Fruit fly (Drosophila melanogaster) whole organism, prepupa: Measurements from ENCODE around the gene CG33258.

Source experiments
- Blimp-1 ChIP-seq: fragments of 200-800 bp; sonication (Bioruptor generic); optimal IDR thresholded peaks from 3 replicates; lab custom pipeline; 2017; ENCODE audit warnings: missing biosample characterization, missing genetic modification characterization, mild to moderate bottlenecking, moderate library complexity, missing genetic modification reagents
- CG10631 ChIP-seq: fragments of 200-800 bp; sonication (Bioruptor generic); optimal IDR thresholded peaks from 2 replicates; lab custom pipeline; 2016; ENCODE audit warnings: missing biosample characterization, missing genetic modification characterization
- CG10669 ChIP-seq: fragments of 200-800 bp; sonication (Bioruptor generic); optimal IDR thresholded peaks from 3 replicates; lab custom pipeline; 2018; ENCODE audit warnings: missing biosample characterization, mild to moderate bottlenecking, missing genetic modification characterization, moderate library complexity
- CG11902 ChIP-seq: fragments of 200-800 bp; sonication (Bioruptor generic); optimal IDR thresholded peaks from 3 replicates; lab custom pipeline; 2016; ENCODE audit warnings: missing biosample characterization, missing genetic modification characterization
- CG16779 ChIP-seq: fragments of 200-800 bp; sonication (Bioruptor generic); optimal IDR thresholded peaks from 3 replicates; lab custom pipeline; 2017; ENCODE audit warnings: missing biosample characterization, mild to moderate bottlenecking, missing genetic modification characterization
- CG32006 ChIP-seq: fragments of 200-800 bp; sonication (Bioruptor generic); optimal IDR thresholded peaks from 3 replicates; lab custom pipeline; 2017; ENCODE audit warnings: missing biosample characterization, mild to moderate bottlenecking, missing genetic modification characterization
- CG34406 ChIP-seq: fragments of 200-800 bp; sonication (Bioruptor generic); optimal IDR thresholded peaks from 3 replicates; lab custom pipeline; 2016; ENCODE audit warnings: missing biosample characterization, missing genetic modification characterization
- CG3919 ChIP-seq: fragments of 200-800 bp; sonication (Bioruptor generic); optimal IDR thresholded peaks from 3 replicates; lab custom pipeline; 2016; ENCODE audit warnings: missing biosample characterization, missing genetic modification characterization
- CG4318 ChIP-seq: fragments of 200-800 bp; sonication (Bioruptor generic); optimal IDR thresholded peaks from 3 replicates; lab custom pipeline; 2017; ENCODE audit warnings: missing biosample characterization, mild to moderate bottlenecking, missing genetic modification characterization
- CG6163 ChIP-seq: fragments of 200-800 bp; sonication (Bioruptor generic); IDR thresholded peaks from 3 replicates; pipeline ENCODE4 v1.3.6; 2022; ENCODE audit warnings: missing biosample characterization, missing genetic modification characterization
- CG6276 ChIP-seq: fragments of 200-800 bp; sonication (Bioruptor generic); optimal IDR thresholded peaks from 2 replicates; lab custom pipeline; 2017; ENCODE audit warnings: missing biosample characterization, mild to moderate bottlenecking, missing genetic modification characterization
- CG6808 ChIP-seq: fragments of 200-800 bp; sonication (Bioruptor generic); optimal IDR thresholded peaks from 3 replicates; lab custom pipeline; 2017; ENCODE audit warnings: missing biosample characterization, missing genetic modification characterization, mild to moderate bottlenecking, moderate library complexity, missing genetic modification reagents
- CG8119 ChIP-seq: fragments of 200-800 bp; sonication (Bioruptor generic); IDR thresholded peaks from 3 replicates; pipeline ENCODE4 v1.3.6; 2022; ENCODE audit warnings: missing biosample characterization, missing genetic modification characterization
- CG8319 ChIP-seq: fragments of 200-800 bp; sonication (Bioruptor generic); optimal IDR thresholded peaks from 3 replicates; lab custom pipeline; 2016; ENCODE audit warnings: missing biosample characterization, missing genetic modification characterization
- CG9139 ChIP-seq: fragments of 200-800 bp; sonication (Bioruptor generic); optimal IDR thresholded peaks from 3 replicates; lab custom pipeline; 2017; ENCODE audit warnings: missing biosample characterization, mild to moderate bottlenecking, missing genetic modification characterization
- Eip78C ChIP-seq: fragments of 200-800 bp; sonication (Bioruptor generic); peaks from one replicate; lab custom pipeline; 2016; ENCODE audit warnings: missing biosample characterization, missing genetic modification characterization
- Eip93F ChIP-seq: fragments of 200-800 bp; sonication (Bioruptor generic); optimal IDR thresholded peaks from 2 replicates; lab custom pipeline; 2016; ENCODE audit warnings: missing biosample characterization, mild to moderate bottlenecking, missing genetic modification characterization
- Hr38 ChIP-seq: sonication (Bioruptor generic); optimal IDR thresholded peaks from 2 replicates; lab custom pipeline; 2016; ENCODE audit warnings: missing biosample characterization, missing genetic modification characterization
- Hr39 ChIP-seq: fragments of 200-800 bp; sonication (Bioruptor generic); optimal IDR thresholded peaks from 2 replicates; lab custom pipeline; 2016; ENCODE audit warnings: missing biosample characterization, missing genetic modification characterization
- Hr4 ChIP-seq: fragments of 200-800 bp; sonication (Bioruptor generic); optimal IDR thresholded peaks from 3 replicates; lab custom pipeline; 2016; ENCODE audit warnings: missing biosample characterization, missing genetic modification characterization
- Lpt ChIP-seq: fragments of 200-800 bp; sonication (Bioruptor generic); optimal IDR thresholded peaks from 3 replicates; lab custom pipeline; 2016; ENCODE audit warnings: missing biosample characterization, missing genetic modification characterization
- Met ChIP-seq: fragments of 200-800 bp; sonication (Bioruptor generic); optimal IDR thresholded peaks from 3 replicates; lab custom pipeline; 2016; ENCODE audit warnings: missing biosample characterization, missing genetic modification characterization
- OdsH ChIP-seq: fragments of 200-800 bp; sonication (Bioruptor generic); optimal IDR thresholded peaks from 3 replicates; lab custom pipeline; 2016; ENCODE audit warnings: missing biosample characterization, missing genetic modification characterization
- Smox ChIP-seq: fragments of 200-800 bp; sonication (Bioruptor generic); optimal IDR thresholded peaks from 3 replicates; lab custom pipeline; 2016; ENCODE audit warnings: missing biosample characterization, missing genetic modification characterization
- Sox102F ChIP-seq: fragments of 200-800 bp; sonication (Bioruptor generic); optimal IDR thresholded peaks from 2 replicates; lab custom pipeline; 2016; ENCODE audit warnings: missing biosample characterization, mild to moderate bottlenecking, missing genetic modification characterization
- Sox14 ChIP-seq: fragments of 200-800 bp; sonication (Bioruptor generic); optimal IDR thresholded peaks from 3 replicates; lab custom pipeline; 2016; ENCODE audit warnings: missing biosample characterization, missing genetic modification characterization
- Sox15 ChIP-seq: fragments of 200-800 bp; sonication (Bioruptor generic); optimal IDR thresholded peaks from 3 replicates; lab custom pipeline; 2016; ENCODE audit warnings: missing biosample characterization, missing genetic modification characterization
- achi ChIP-seq: fragments of 200-800 bp; sonication (Bioruptor generic); optimal IDR thresholded peaks from 3 replicates; lab custom pipeline; 2016; ENCODE audit warnings: missing biosample characterization, missing genetic modification characterization
- acj6 ChIP-seq: fragments of 200-800 bp; sonication (Bioruptor generic); optimal IDR thresholded peaks from 3 replicates; lab custom pipeline; 2016; ENCODE audit warnings: missing biosample characterization, missing genetic modification characterization
- cyc ChIP-seq: fragments of 200-800 bp; sonication (Bioruptor generic); optimal IDR thresholded peaks from 3 replicates; lab custom pipeline; 2016; ENCODE audit warnings: missing biosample characterization, missing genetic modification characterization
- dac ChIP-seq: fragments of 200-800 bp; sonication (Bioruptor generic); optimal IDR thresholded peaks from 2 replicates; lab custom pipeline; 2017; ENCODE audit warnings: missing biosample characterization, mild to moderate bottlenecking, missing genetic modification characterization
- dsx ChIP-seq: fragments of 200-800 bp; optimal IDR thresholded peaks from 3 replicates; lab custom pipeline; 2019; ENCODE audit warnings: missing biosample characterization, mild to moderate bottlenecking, missing genetic modification characterization, moderate library complexity; ENCODE audit not compliant: poor library complexity, severe bottlenecking
- eg ChIP-seq: fragments of 200-800 bp; sonication (Bioruptor generic); IDR thresholded peaks from 3 replicates; pipeline ENCODE4 v1.3.6; 2022; ENCODE audit warnings: missing biosample characterization, missing genetic modification characterization
- esn ChIP-seq: fragments of 200-800 bp; sonication (Bioruptor generic); optimal IDR thresholded peaks from 2 replicates; lab custom pipeline; 2016; ENCODE audit warnings: missing biosample characterization, mild to moderate bottlenecking, missing genetic modification characterization, moderate library complexity
- fd59A ChIP-seq: fragments of 200-800 bp; sonication (Bioruptor generic); optimal IDR thresholded peaks from 2 replicates; lab custom pipeline; 2017; ENCODE audit warnings: missing biosample characterization, mild to moderate bottlenecking, missing genetic modification characterization, missing genetic modification reagents
- fd85E ChIP-seq: fragments of 200-800 bp; sonication (Bioruptor generic); optimal IDR thresholded peaks from 3 replicates; lab custom pipeline; 2016; ENCODE audit warnings: missing biosample characterization, missing genetic modification characterization
- fkh ChIP-seq: fragments of 200-800 bp; sonication (Bioruptor generic); optimal IDR thresholded peaks from 3 replicates; lab custom pipeline; 2017; ENCODE audit warnings: missing biosample characterization, mild to moderate bottlenecking, missing genetic modification characterization, moderate library complexity
- salr ChIP-seq, 2 experiments: fragments of 200-800 bp; sonication (Bioruptor generic); optimal IDR thresholded peaks; 3 replicates each; lab custom pipeline; 2016 to 2018; ENCODE audit warnings: missing biosample characterization in 2 of 2, missing genetic modification characterization in 2 of 2, mild to moderate bottlenecking in 1 of 2
- spab ChIP-seq: fragments of 200-800 bp; sonication (Bioruptor generic); optimal IDR thresholded peaks from 2 replicates; lab custom pipeline; 2017; ENCODE audit warnings: missing biosample characterization, mild to moderate bottlenecking, missing genetic modification characterization, missing genetic modification reagents
- ss ChIP-seq, 2 experiments: fragments of 200-800 bp; sonication (Bioruptor generic); optimal IDR thresholded peaks; 2 replicates in 1 of 2; 3 replicates in 1 of 2; lab custom pipeline; 2017 to 2018; ENCODE audit warnings: mild to moderate bottlenecking in 2 of 2, missing biosample characterization in 2 of 2, missing genetic modification characterization in 2 of 2, moderate library complexity in 1 of 2
- svp ChIP-seq: fragments of 200-800 bp; sonication (Bioruptor generic); peaks from one replicate; lab custom pipeline; 2016; ENCODE audit warnings: missing biosample characterization, missing genetic modification characterization
- topi ChIP-seq: fragments of 200-800 bp; sonication (Bioruptor generic); optimal IDR thresholded peaks from 3 replicates; lab custom pipeline; 2016; ENCODE audit warnings: missing biosample characterization, missing genetic modification characterization
- vri ChIP-seq: fragments of 200-800 bp; sonication (Bioruptor generic); optimal IDR thresholded peaks from 3 replicates; lab custom pipeline; 2016; ENCODE audit warnings: missing biosample characterization, mild to moderate bottlenecking, missing genetic modification characterization

The CG33258 gene

DNA sequence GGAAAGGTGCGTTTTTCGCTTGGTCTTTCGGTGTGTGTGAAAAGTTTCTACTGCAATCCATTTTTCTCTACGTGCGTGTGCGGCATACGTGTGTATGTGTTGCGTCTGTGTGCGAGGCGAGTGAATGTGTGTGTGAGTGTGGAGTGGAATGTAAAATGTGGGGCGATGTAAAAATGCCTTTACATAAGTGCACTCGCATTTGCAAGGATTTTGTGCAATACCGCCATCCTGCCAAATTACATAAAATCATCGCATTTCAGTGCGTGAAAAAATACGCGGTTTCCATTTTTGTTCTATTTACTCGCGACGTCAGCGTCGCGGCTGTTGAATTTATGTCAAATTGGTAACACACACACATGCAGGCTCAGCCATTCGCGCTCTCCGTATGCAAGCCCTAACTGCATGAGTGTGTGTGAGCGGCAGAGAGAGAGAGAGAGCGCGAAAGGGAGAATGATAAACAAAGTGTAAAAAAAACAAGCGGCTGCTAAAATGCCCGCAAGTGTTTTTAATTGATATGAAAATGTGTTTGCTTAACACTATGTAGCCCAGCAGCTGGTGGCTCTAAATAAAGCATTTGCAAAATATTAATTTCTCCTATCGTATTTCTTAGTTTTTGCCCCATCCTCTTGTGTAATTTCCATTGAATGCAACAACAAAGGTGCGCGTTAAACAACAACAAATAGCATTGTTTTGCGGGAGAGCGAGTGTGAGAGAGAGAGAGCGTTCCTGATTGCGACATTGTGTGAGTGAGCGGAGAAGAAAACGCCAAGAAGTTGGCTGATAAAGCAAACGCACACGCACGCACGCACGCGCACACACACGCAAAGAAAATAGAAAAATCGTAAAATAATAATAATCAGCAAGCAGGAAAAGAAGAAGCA, 30.0 kb upstream of the CG33258 start:
- TF ChIP-seq fd85E (peak; percentile 18), CG10669 (GFP tag; lab: Kevin White, UChicago) (no peak), spab (GFP tag; lab: Kevin White, UChicago) (peak; percentile 31), ss (GFP tag; optimal IDR thresholded peaks at IDR 0.05; lab: Kevin White, UChicago) (peak; percentile 23 to 53), salr (GFP tag; optimal IDR thresholded peaks at IDR 0.05; lab: Kevin White, UChicago) (peak in 1 of 2 experiments; percentile 56), CG10631 (GFP tag; lab: Kevin White, UChicago) (no peak), Sox102F (GFP tag; lab: Kevin White, UChicago) (peak; percentile 27), CG6808 (GFP tag; lab: Kevin White, UChicago) (peak; percentile 18), CG8119 (GFP tag; lab: Robert Waterston, UW) (peak; percentile 42; the same call in 2 of the 3 replicates), Sox15 (no peak), fkh (GFP tag; lab: Kevin White, UChicago) (peak; percentile 91), fd59A (GFP tag; lab: Kevin White, UChicago) (no peak), topi (no peak), CG32006 (peak; percentile 32), CG6163 (GFP tag; lab: Robert Waterston, UW) (peak; percentile 60; the same call in 2 of the 3 replicates), OdsH (no peak), dsx (peak; percentile 62), Blimp-1 (GFP tag; lab: Kevin White, UChicago) (no peak), CG6276 (GFP tag; lab: Kevin White, UChicago) (peak; percentile 2), Sox14 (GFP tag; lab: Kevin White, UChicago) (peak; percentile 48), eg (GFP tag; lab: Robert Waterston, UW) (0 out of 3 replicates have a peak, but pooled peaks have one; percentile 3), vri (GFP tag; lab: Kevin White, UChicago) (peak; percentile 63), Hr39 (GFP tag; lab: Kevin White, UChicago) (no peak), Eip78C (GFP tag; lab: Kevin White, UChicago) (peak; percentile 28), CG9139 (peak; percentile 9), esn (GFP tag; lab: Kevin White, UChicago) (no peak), CG11902 (GFP tag; lab: Kevin White, UChicago) (no peak), cyc (no peak)

DNA sequence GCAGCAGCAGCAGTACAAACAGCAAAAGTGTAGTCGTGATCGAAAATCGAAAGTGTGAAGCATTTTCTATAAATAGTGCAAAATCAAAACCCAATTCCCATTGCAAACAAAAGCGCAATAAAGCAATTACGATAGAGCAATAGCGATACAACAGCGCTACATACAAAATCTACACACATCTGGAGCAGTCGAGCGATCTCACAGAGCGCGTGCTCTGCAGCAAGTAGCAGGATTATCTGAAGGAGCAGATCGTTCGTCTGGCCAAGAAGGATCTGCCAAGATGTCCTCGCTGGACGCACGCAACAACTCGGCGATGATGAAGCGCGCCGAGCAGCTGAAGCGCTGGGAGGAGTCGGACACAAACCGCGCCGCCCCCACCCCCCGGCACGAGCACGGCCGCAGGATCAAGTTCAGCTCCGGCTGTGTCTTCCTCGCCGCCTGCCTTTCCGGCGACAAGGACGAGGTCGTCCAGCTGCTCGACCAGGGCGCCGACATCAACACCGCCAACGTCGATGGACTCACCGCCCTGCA, 29.3 kb upstream of the CG33258 start:
- TF ChIP-seq OdsH (no peak), CG10669 (GFP tag; lab: Kevin White, UChicago) (no peak), Hr38 (no peak), vri (GFP tag; lab: Kevin White, UChicago) (no peak), achi (GFP tag; lab: Kevin White, UChicago) (no peak)

DNA sequence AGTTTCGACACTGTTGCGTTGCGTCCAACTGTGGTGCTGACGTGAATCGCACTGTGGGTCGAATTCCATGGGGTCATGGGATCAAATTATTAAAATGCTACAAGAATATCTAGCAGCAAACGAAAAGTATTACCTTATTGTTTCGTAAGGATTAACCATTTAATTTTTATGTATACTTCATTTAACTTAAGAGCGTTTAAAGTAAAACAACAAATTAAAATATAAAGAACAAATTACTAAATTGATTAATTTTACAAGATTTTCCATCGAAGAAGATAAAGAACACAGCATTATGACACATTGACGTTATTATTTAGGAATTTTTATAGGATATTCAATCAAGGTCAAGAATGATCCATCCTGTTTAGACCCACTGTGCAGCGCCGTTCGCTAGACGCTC, 28.3 kb upstream of the CG33258 start:
- no peak for TF ChIP-seq Blimp-1 (GFP tag; lab: Kevin White, UChicago)
- TF ChIP-seq Sox15: peak; percentile 6
- peak; percentile 16 for TF ChIP-seq Hr39 (GFP tag; lab: Kevin White, UChicago)
- TF ChIP-seq dac (GFP tag; lab: Kevin White, UChicago): no peak
- no peak for TF ChIP-seq dsx
- TF ChIP-seq ss (GFP tag; optimal IDR thresholded peaks at IDR 0.05; lab: Kevin White, UChicago): no peak
- TF ChIP-seq CG4318: peak; percentile 9
- peak; percentile 61 for TF ChIP-seq svp (GFP tag; lab: Kevin White, UChicago)
- no peak for TF ChIP-seq fd85E
- TF ChIP-seq salr (GFP tag; optimal IDR thresholded peaks at IDR 0.05; lab: Kevin White, UChicago): no peak
- peak; percentile 66 for TF ChIP-seq CG32006
- no peak for TF ChIP-seq vri (GFP tag; lab: Kevin White, UChicago)
- TF ChIP-seq acj6 (GFP tag; lab: Kevin White, UChicago): peak; percentile 25
- no peak for TF ChIP-seq CG8319 (GFP tag; lab: Kevin White, UChicago)
- peak; percentile 40 for TF ChIP-seq OdsH
- TF ChIP-seq Lpt: peak; percentile 1
- peak; percentile 12 for TF ChIP-seq CG34406 (GFP tag; lab: Kevin White, UChicago)
- no peak for TF ChIP-seq Eip93F
- TF ChIP-seq spab (GFP tag; lab: Kevin White, UChicago): no peak
- no peak for TF ChIP-seq fkh (GFP tag; lab: Kevin White, UChicago)
- no peak for TF ChIP-seq CG16779 (tag; lab: Kevin White, UChicago)
- peak; percentile 42 for TF ChIP-seq CG6276 (GFP tag; lab: Kevin White, UChicago)
- TF ChIP-seq CG3919: peak; percentile 10
- peak; percentile 11 for TF ChIP-seq Met (GFP tag; lab: Kevin White, UChicago)
- no peak for TF ChIP-seq CG6808 (GFP tag; lab: Kevin White, UChicago)
- no peak for TF ChIP-seq CG9139
- no peak for TF ChIP-seq Smox (GFP tag; lab: Kevin White, UChicago)
- peak; percentile 58 for TF ChIP-seq Hr4
- TF ChIP-seq CG8119 (GFP tag; lab: Robert Waterston, UW): peak; percentile 71; the same call in 2 of the 3 replicates
